Worm (Caenorhabditis elegans): ENCODE results near the gene clec-126.
A peak's percentile ranks its signal among the peaks of the same experiment; 100 is the strongest.

clec-126 gene

DNA sequence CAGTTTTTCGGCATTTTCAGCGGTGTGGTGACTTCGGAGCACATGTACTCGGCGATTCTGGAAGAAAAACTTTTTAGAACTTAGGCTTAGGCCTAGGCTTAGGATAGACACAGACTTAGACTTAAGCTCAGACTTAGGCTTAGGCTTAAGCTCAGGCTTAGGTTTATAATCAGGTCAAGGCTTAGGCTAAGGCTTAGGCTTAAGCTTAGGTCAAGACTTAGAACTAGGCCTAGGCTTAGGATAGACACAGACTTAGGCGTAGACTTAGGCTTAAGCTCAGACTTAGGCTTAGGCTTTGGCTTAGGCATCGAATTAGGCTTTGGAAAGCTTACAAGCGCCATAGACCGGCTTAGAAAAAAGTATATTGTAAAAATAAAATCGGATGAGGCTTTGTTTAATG, 42.8 kb upstream of the clec-126 start:
- TF ChIP-seq dve-1 (tag; optimal IDR thresholded peaks at IDR 0.05) (peak; percentile 62), sdc-2 (tag; optimal IDR thresholded peaks at IDR 0.05) (no peak)

ce11 chrII:3477171-3477570, 42.1 kb upstream of the clec-126 start, which contains the start of gene fbxb-104:
Gene fbxb-104 (minus strand): TSS chrII:3477271.
- no peak for TF ChIP-seq che-1 (tag; optimal IDR thresholded peaks at IDR 0.05)
- TF ChIP-seq eyg-1 (tag; optimal IDR thresholded peaks at IDR 0.05), result no peak

DNA sequence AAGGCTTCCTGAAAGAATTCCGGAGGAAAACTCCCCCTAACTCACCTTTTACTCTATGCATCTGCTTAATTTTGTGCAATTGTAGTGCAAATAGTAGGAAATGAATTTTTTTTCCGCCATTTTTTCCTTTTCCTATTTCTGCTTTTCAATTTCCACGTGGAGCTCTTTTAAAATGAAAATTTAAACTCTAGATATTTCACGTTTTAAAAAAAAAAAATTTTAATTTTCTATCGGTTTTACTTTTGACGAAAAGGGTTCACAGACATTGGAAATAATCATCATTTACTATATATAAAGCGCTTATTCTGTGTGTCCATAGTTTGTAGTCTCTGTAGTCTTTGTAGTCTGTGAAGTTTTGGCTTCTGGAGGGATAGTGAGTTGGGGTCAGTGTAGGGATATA, 37.7 kb upstream of the clec-126 start, which contains the start of gene Y49F6B.8:
Gene Y49F6B.8, minus strand, starts transcription at position 101 of the 400 bp plus-strand sequence.
- TF ChIP-seq nfya-1 (tag; optimal IDR thresholded peaks at IDR 0.05) (no peak), pat-9 (tag; optimal IDR thresholded peaks at IDR 0.05) (no peak), unc-86 (tag; optimal IDR thresholded peaks at IDR 0.05) (no peak), ceh-2 (tag; optimal IDR thresholded peaks at IDR 0.05) (no peak), odd-2 (tag; optimal IDR thresholded peaks at IDR 0.05) (no peak), K09A11.1 (tag; optimal IDR thresholded peaks at IDR 0.05; ENCODE audit: insufficient read depth) (no peak), fkh-10 (GFP tag; optimal IDR thresholded peaks at IDR 0.05) (no peak), hlh-8 (tag; optimal IDR thresholded peaks at IDR 0.05) (no peak), ceh-18 (tag; optimal IDR thresholded peaks at IDR 0.05) (no peak), fax-1 (tag; optimal IDR thresholded peaks at IDR 0.05) (no peak), Y22D7AL.16 (tag; optimal IDR thresholded peaks at IDR 0.05) (no peak), sdc-2 (tag; optimal IDR thresholded peaks at IDR 0.05) (no peak), T23F11.4 (GFP tag; optimal IDR thresholded peaks at IDR 0.05) (no peak)

ce11 chrII:3482231-3482630, 37.1 kb upstream of the clec-126 start, which contains the start of gene smu-2:
Gene smu-2 (plus strand): TSS chrII:3482408.
- TF ChIP-seq ttx-3 (tag; optimal IDR thresholded peaks at IDR 0.05) (peak; percentile 41), K02D7.2 (tag; optimal IDR thresholded peaks at IDR 0.05) (no peak), ref-2 (tag; optimal IDR thresholded peaks at IDR 0.05) (peak; percentile 59), sdc-2 (tag; optimal IDR thresholded peaks at IDR 0.05) (no peak), ceh-19 (GFP tag; optimal IDR thresholded peaks at IDR 0.05) (no peak), pha-4 (tag; optimal IDR thresholded peaks at IDR 0.05) (no peak), elt-2 (tag; optimal IDR thresholded peaks at IDR 0.05) (peak; percentile 72), ceh-31 (tag; optimal IDR thresholded peaks at IDR 0.05) (peak; percentile 96), ahr-1 (tag; optimal IDR thresholded peaks at IDR 0.05) (peak; percentile 40), pros-1 (tag; optimal IDR thresholded peaks at IDR 0.05) (no peak), pha-2 (tag; optimal IDR thresholded peaks at IDR 0.05) (no peak), pax-1 (tag; optimal IDR thresholded peaks at IDR 0.05) (no peak), tbx-2 (tag; optimal IDR thresholded peaks at IDR 0.05) (peak; percentile 81), unc-3 (GFP tag; conservative IDR thresholded peaks at IDR 0.05) (0 out of 2 replicates have a peak, but pooled peaks have one; percentile 9), unc-3 (tag; optimal IDR thresholded peaks at IDR 0.05) (no peak), ceh-48 (tag; optimal IDR thresholded peaks at IDR 0.05) (peak; percentile 7), lin-11 (tag; optimal IDR thresholded peaks at IDR 0.05) (no peak), mec-3 (tag; optimal IDR thresholded peaks at IDR 0.05; ENCODE audit: borderline replicate concordance) (peak; percentile 73), hlh-30 (tag; optimal IDR thresholded peaks at IDR 0.05; ENCODE audit: insufficient read depth) (no peak), lim-6 (tag; optimal IDR thresholded peaks at IDR 0.05) (peak; percentile 92), nfya-1 (tag; optimal IDR thresholded peaks at IDR 0.05) (peak; percentile 33), ets-4 (tag; optimal IDR thresholded peaks at IDR 0.05) (peak; percentile 86), fkh-6 (tag; optimal IDR thresholded peaks at IDR 0.05) (peak; percentile 12), ztf-16 (tag; optimal IDR thresholded peaks at IDR 0.05) (no peak), unc-42 (tag; optimal IDR thresholded peaks at IDR 0.05) (peak; percentile 98), ceh-9 (tag; optimal IDR thresholded peaks at IDR 0.05) (no peak), Y22D7AL.16 (tag; optimal IDR thresholded peaks at IDR 0.05) (no peak), syd-9 (tag; optimal IDR thresholded peaks at IDR 0.05) (no peak), pqm-1 (tag; optimal IDR thresholded peaks at IDR 0.05) (peak; percentile 52), unc-86 (tag; optimal IDR thresholded peaks at IDR 0.05) (peak; percentile 47), che-1 (tag; optimal IDR thresholded peaks at IDR 0.05) (no peak), ceh-18 (tag; optimal IDR thresholded peaks at IDR 0.05) (peak; percentile 48), tbx-7 (tag; optimal IDR thresholded peaks at IDR 0.05) (peak; percentile 84), dve-1 (tag; optimal IDR thresholded peaks at IDR 0.05) (no peak), ceh-30 (tag; optimal IDR thresholded peaks at IDR 0.05) (no peak), zip-5 (tag; optimal IDR thresholded peaks at IDR 0.05) (peak; percentile 76), ceh-2 (tag; optimal IDR thresholded peaks at IDR 0.05) (peak; percentile 92), rnt-1 (tag; optimal IDR thresholded peaks at IDR 0.05) (peak; percentile 35), madf-2 (tag; optimal IDR thresholded peaks at IDR 0.05) (no peak)
